Worm (Caenorhabditis elegans) whole organism, L4/young adult: ENCODE measurements around the gene drr-1.

Experiments
- dao-5 ChIP-seq: sonication (generic microtip); optimal IDR thresholded peaks from 2 replicates; lab custom pipeline; 2016; ENCODE audit warnings: missing genotype, missing genetic modification characterization, moderate library complexity, missing compliant biosample characterization
- him-1 ChIP-seq: sonication (generic microtip); optimal IDR thresholded peaks from 2 replicates; lab custom pipeline; 2016; ENCODE audit warnings: missing genotype, missing genetic modification reagents, missing genetic modification characterization, missing compliant biosample characterization

- TF ChIP-seq him-1 (tag; lab: Kevin White, UChicago) (no peak), dao-5 (tag; lab: Kevin White, UChicago) (no peak)
These were observed 10.4 kb upstream of the drr-1 start for ce11 chrII:13505977-13506568.
